Worm (Caenorhabditis elegans): ENCODE data around the gene srv-24.

The srv-24 gene

DNA sequence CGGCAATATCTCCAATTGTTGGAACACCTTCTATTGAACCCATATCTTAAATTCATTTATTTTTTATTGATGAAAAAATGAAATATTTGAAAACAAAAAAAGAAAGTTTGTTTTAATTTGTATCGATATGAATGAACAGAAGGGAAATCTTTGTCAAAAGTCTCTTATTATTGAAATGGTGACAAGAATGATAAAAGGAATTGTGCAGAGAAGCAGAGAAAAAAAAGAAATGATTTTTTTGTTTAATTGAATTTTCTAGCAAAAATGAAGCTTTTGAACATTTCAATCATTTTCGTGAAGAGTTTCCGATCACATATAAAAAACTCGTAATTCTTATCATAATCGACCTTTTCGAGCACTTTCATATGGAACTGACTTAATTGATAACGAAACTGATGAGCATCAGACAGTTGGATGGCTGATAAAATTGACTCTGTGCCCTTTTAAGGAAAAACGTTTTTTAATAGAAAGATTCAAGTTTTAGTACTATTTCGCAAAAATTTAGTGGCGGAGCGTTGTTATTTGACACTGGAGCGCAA lies 14.9 kb downstream of the srv-24 start, which contains the start of the genes aat-4 and T13A10.1:
Gene aat-4 (minus strand): TSS at position 51 of the 539 bp plus-strand sequence.
Gene T13A10.1 (plus strand): TSS at position 411 of the 539 bp plus-strand sequence.
- no peak for TF ChIP-seq flh-1 (GFP tag; optimal IDR thresholded peaks at IDR 0.05)
- TF ChIP-seq zip-8 (tag; optimal IDR thresholded peaks at IDR 0.05) = no peak
- no peak for TF ChIP-seq lin-13 (tag; optimal IDR thresholded peaks at IDR 0.05)
- no peak for TF ChIP-seq unc-62 (GFP tag; optimal IDR thresholded peaks at IDR 0.05)
- no peak for TF ChIP-seq cnd-1 (tag; optimal IDR thresholded peaks at IDR 0.05)
- TF ChIP-seq lsy-2 (tag; optimal IDR thresholded peaks at IDR 0.05) = no peak

DNA sequence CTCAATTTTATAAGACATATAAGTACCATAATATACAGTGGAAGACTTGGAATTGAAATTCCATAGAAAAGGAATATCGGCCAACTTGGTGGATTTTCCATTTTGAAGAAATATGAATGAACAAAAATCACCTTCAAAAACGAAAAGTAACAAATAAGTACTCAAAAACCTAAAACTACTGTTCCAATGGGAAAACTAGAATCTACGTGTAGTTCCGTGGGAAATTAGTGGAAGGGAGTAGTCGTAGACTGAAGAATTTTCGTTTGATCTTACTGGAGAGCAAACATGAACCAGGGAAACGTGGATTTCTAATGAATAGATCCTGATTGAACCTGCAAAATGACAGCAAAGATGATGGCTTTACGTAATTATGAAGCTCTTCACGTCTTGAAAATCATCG lies 18.7 kb downstream of the srv-24 start, which contains the start of gene srv-31:
Gene srv-31 (minus strand): TSS at position 101 of the 400 bp plus-strand sequence.
- no peak for TF ChIP-seq unc-120 (tag; optimal IDR thresholded peaks at IDR 0.05; ENCODE audit: poor library complexity, severe bottlenecking)
- TF ChIP-seq elt-1 (tag; optimal IDR thresholded peaks at IDR 0.05; ENCODE audit: borderline replicate concordance, insufficient read depth) = no peak
- TF ChIP-seq ham-2 (GFP tag; optimal IDR thresholded peaks at IDR 0.05) = no peak
- TF ChIP-seq hlh-1 (tag; optimal IDR thresholded peaks at IDR 0.05) = no peak
- TF ChIP-seq mep-1 (tag; optimal IDR thresholded peaks at IDR 0.05) = no peak
- no peak for TF ChIP-seq blmp-1 (tag; optimal IDR thresholded peaks at IDR 0.05)
- TF ChIP-seq mls-2 (tag; optimal IDR thresholded peaks at IDR 0.05) = no peak
- no peak for TF ChIP-seq ceh-43 (GFP tag; optimal IDR thresholded peaks at IDR 0.05)
- TF ChIP-seq nhr-28 (tag; optimal IDR thresholded peaks at IDR 0.05) = no peak
- TF ChIP-seq lin-32 (GFP tag; optimal IDR thresholded peaks at IDR 0.05) = no peak
- TF ChIP-seq unc-62 (GFP tag; optimal IDR thresholded peaks at IDR 0.05) = no peak
- TF ChIP-seq pha-4 (tag; optimal IDR thresholded peaks at IDR 0.05) = no peak
- no peak for TF ChIP-seq nhr-237 (tag; optimal IDR thresholded peaks at IDR 0.05)
- no peak for TF ChIP-seq ceh-83 (GFP tag; optimal IDR thresholded peaks at IDR 0.05)
- no peak for TF ChIP-seq drap-1 (GFP tag; optimal IDR thresholded peaks at IDR 0.05)
- no peak for TF ChIP-seq mab-5 (tag; optimal IDR thresholded peaks at IDR 0.05)
- TF ChIP-seq nhr-2 (tag; optimal IDR thresholded peaks at IDR 0.05) = no peak
- TF ChIP-seq unc-39 (tag; optimal IDR thresholded peaks at IDR 0.05) = no peak

DNA sequence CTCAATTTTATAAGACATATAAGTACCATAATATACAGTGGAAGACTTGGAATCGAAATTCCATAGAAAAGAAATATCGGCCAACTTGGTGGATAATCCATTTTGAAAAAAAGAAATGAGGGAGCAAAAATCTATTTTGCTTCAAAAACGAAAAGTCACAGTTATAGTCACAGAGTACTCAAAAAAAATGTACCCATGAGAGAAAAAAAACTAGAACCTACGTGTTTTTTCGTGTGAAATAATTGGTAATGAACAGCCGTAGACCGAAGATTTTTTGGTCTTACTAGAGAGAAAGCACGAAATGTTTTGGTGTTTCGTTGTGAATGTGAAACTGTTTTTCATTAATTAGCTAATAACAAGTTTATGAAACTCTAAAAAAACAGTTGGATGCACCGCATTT lies 21.3 kb downstream of the srv-24 start, which contains the start of gene srv-30:
Gene srv-30 (minus strand): TSS at position 101 of the 400 bp plus-strand sequence.
- TF ChIP-seq nhr-237 (tag; optimal IDR thresholded peaks at IDR 0.05) (no peak), ztf-11 (tag; optimal IDR thresholded peaks at IDR 0.05) (no peak), ceh-83 (GFP tag; optimal IDR thresholded peaks at IDR 0.05) (no peak), pha-4 (tag; optimal IDR thresholded peaks at IDR 0.05) (no peak), nhr-2 (tag; optimal IDR thresholded peaks at IDR 0.05) (no peak), unc-39 (tag; optimal IDR thresholded peaks at IDR 0.05) (no peak), nhr-28 (tag; optimal IDR thresholded peaks at IDR 0.05) (no peak), unc-120 (tag; optimal IDR thresholded peaks at IDR 0.05; ENCODE audit: poor library complexity, severe bottlenecking) (no peak), ham-2 (GFP tag; optimal IDR thresholded peaks at IDR 0.05) (no peak), bed-3 (GFP tag; optimal IDR thresholded peaks at IDR 0.05) (no peak), hlh-1 (tag; optimal IDR thresholded peaks at IDR 0.05) (no peak), snpc-4 (tag; optimal IDR thresholded peaks at IDR 0.05) (no peak), ceh-39 (tag; optimal IDR thresholded peaks at IDR 0.05) (no peak)

DNA sequence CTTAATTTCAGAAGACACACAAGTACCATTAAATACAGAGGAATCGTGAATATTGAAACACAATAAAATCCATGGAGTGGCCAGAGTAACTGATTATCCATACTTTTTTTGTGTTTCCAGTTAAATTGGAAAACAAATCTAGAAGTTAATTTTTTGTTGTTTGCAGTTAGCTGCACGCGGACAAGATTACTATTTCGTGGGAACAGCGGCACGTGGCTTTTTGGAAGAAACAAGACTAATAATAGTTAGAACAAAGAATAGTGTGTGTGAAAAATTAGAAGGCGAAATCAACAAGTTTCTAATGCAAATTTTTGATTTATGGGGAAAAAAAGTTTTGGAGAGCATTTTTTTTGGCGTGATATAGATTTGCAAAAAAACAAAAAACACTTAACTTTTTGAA lies 24.1 kb downstream of the srv-24 start, which contains the start of gene srv-29:
Gene srv-29 (minus strand): TSS at position 101 of the 400 bp plus-strand sequence.
- no peak for TF ChIP-seq sptf-1 (tag; optimal IDR thresholded peaks at IDR 0.05)
- no peak for TF ChIP-seq ztf-11 (tag; optimal IDR thresholded peaks at IDR 0.05)
- no peak for TF ChIP-seq zip-8 (tag; optimal IDR thresholded peaks at IDR 0.05)
- no peak for TF ChIP-seq cnd-1 (tag; optimal IDR thresholded peaks at IDR 0.05)

DNA sequence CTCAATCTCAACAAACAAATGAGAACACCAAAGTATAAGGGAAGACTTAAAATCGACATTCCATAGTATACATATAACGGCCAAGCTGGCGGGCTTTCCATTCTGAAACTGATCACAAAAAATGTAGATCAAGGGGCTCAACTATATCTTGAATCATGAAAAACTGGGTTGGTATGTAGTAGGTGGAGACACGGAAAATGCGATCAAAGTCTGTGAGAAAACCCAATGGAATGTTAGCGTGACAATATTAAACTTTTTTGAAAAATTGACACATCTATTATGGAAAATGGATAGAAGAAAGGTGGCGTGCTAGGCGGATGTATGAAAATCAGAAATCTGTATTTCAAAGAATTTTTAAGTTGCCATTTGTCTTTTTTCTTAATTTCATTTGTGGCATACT lies 27.4 kb downstream of the srv-24 start, which contains the start of gene srv-28:
Gene srv-28 (minus strand): TSS at position 101 of the 400 bp plus-strand sequence.
- TF ChIP-seq nhr-28 (tag; optimal IDR thresholded peaks at IDR 0.05) (no peak), lin-32 (GFP tag; optimal IDR thresholded peaks at IDR 0.05) (no peak), unc-39 (tag; optimal IDR thresholded peaks at IDR 0.05) (no peak), mab-5 (tag; optimal IDR thresholded peaks at IDR 0.05) (no peak), elt-1 (tag; optimal IDR thresholded peaks at IDR 0.05; ENCODE audit: borderline replicate concordance, insufficient read depth) (no peak), bed-3 (GFP tag; optimal IDR thresholded peaks at IDR 0.05) (no peak), hlh-1 (tag; optimal IDR thresholded peaks at IDR 0.05) (no peak), nhr-76 (tag; optimal IDR thresholded peaks at IDR 0.05) (no peak), ceh-39 (tag; optimal IDR thresholded peaks at IDR 0.05) (no peak), ces-1 (GFP tag; optimal IDR thresholded peaks at IDR 0.05) (no peak), ceh-83 (GFP tag; optimal IDR thresholded peaks at IDR 0.05) (no peak), tbx-8 (GFP tag; optimal IDR thresholded peaks at IDR 0.05) (no peak), flh-1 (GFP tag; optimal IDR thresholded peaks at IDR 0.05) (no peak), unc-120 (tag; optimal IDR thresholded peaks at IDR 0.05; ENCODE audit: poor library complexity, severe bottlenecking) (no peak), M03D4.4 (tag; optimal IDR thresholded peaks at IDR 0.05) (no peak)

All from whole organism, mixed stage, embryonic.